Fruit fly (Drosophila melanogaster) whole organism, embryonic: ENCODE results near the gene rhea.

Source experiments
- Bgb ChIP-seq: fragments of 200-800 bp; sonication (Bioruptor generic); IDR thresholded peaks from 2 replicates; pipeline ENCODE4 v1.3.6; 2022; ENCODE audit warnings: missing biosample characterization, missing genetic modification characterization; ENCODE audit not compliant: partially characterized antibody
- CG11398 ChIP-seq: fragments of 200-800 bp; sonication (Bioruptor generic); optimal IDR thresholded peaks from 2 replicates; lab custom pipeline; 2016; ENCODE audit warnings: missing biosample characterization, missing genetic modification characterization
- CG12071 ChIP-seq: fragments of 200-800 bp; sonication (Bioruptor generic); optimal IDR thresholded peaks from 3 replicates; lab custom pipeline; 2018; ENCODE audit warnings: missing biosample characterization, mild to moderate bottlenecking, missing genetic modification characterization
- CG13287 ChIP-seq: fragments of 200-800 bp; sonication (Bioruptor generic); IDR thresholded peaks from 2 replicates; pipeline ENCODE4 v1.3.6; 2022; ENCODE audit warnings: missing biosample characterization, missing genetic modification characterization; ENCODE audit not compliant: partially characterized antibody
- CG16779 ChIP-seq: fragments of 200-800 bp; sonication (Bioruptor generic); IDR thresholded peaks from 2 replicates; pipeline ENCODE4 v1.3.6; 2022; ENCODE audit warnings: missing biosample characterization, missing genetic modification characterization
- CG17186 ChIP-seq: fragments of 200-800 bp; sonication (Bioruptor generic); optimal IDR thresholded peaks from 3 replicates; lab custom pipeline; 2017; ENCODE audit warnings: missing biosample characterization, missing genetic modification reagents, missing genetic modification characterization
- CG18764 ChIP-seq: fragments of 200-800 bp; sonication (Bioruptor generic); optimal IDR thresholded peaks from 3 replicates; lab custom pipeline; 2016; ENCODE audit warnings: missing biosample characterization, missing genetic modification characterization
- CG2129 ChIP-seq: fragments of 200-800 bp; sonication (Bioruptor generic); IDR thresholded peaks from 2 replicates; pipeline ENCODE4 v1.3.6; 2022; ENCODE audit warnings: missing biosample characterization, missing genetic modification characterization; ENCODE audit not compliant: partially characterized antibody
- CG2678 ChIP-seq: fragments of 200-800 bp; sonication (Bioruptor generic); optimal IDR thresholded peaks from 3 replicates; lab custom pipeline; 2019; ENCODE audit warnings: missing biosample characterization, mild to moderate bottlenecking, missing genetic modification characterization, moderate library complexity
- CG31441 ChIP-seq: fragments of 200-800 bp; sonication (Bioruptor generic); IDR thresholded peaks from 2 replicates; pipeline ENCODE4 v1.3.6; 2022; ENCODE audit warnings: missing biosample characterization, missing genetic modification characterization
- CG32532 ChIP-seq: fragments of 200-800 bp; sonication (Bioruptor generic); IDR thresholded peaks from 2 replicates; pipeline ENCODE4 v1.3.6; 2022; ENCODE audit warnings: missing biosample characterization, missing genetic modification characterization
- CG34376 ChIP-seq: fragments of 200-800 bp; sonication (Bioruptor generic); optimal IDR thresholded peaks from 2 replicates; lab custom pipeline; 2018; ENCODE audit warnings: missing biosample characterization, mild to moderate bottlenecking, missing genetic modification characterization
- CG42726 ChIP-seq: fragments of 200-800 bp; sonication (Bioruptor generic); IDR thresholded peaks from 2 replicates; pipeline ENCODE4 v1.3.6; 2022; ENCODE audit warnings: missing biosample characterization, missing genetic modification characterization; ENCODE audit not compliant: partially characterized antibody
- CG4820 ChIP-seq: fragments of 200-800 bp; sonication (Bioruptor generic); optimal IDR thresholded peaks from 3 replicates; lab custom pipeline; 2016; ENCODE audit warnings: missing biosample characterization, missing genetic modification characterization
- CG6791 ChIP-seq: fragments of 200-800 bp; sonication (Bioruptor generic); IDR thresholded peaks from 3 replicates; pipeline ENCODE4 v1.3.6; 2022; ENCODE audit warnings: missing biosample characterization, missing genetic modification characterization; ENCODE audit not compliant: partially characterized antibody
- CG6854 ChIP-seq: fragments of 200-800 bp; sonication (Bioruptor generic); optimal IDR thresholded peaks from 3 replicates; lab custom pipeline; 2017; ENCODE audit warnings: missing biosample characterization, mild to moderate bottlenecking, missing genetic modification characterization
- CG9797 ChIP-seq: fragments of 200-800 bp; sonication (Bioruptor generic); optimal IDR thresholded peaks from 3 replicates; lab custom pipeline; 2018; ENCODE audit warnings: missing biosample characterization, mild to moderate bottlenecking, missing genetic modification characterization
- CTCF ChIP-seq: fragments of 200-800 bp; sonication (Bioruptor generic); optimal IDR thresholded peaks from 2 replicates; lab custom pipeline; 2017; ENCODE audit warnings: missing biosample characterization, mild to moderate bottlenecking, missing genetic modification characterization, moderate library complexity
- Doc3 ChIP-seq: fragments of 200-800 bp; sonication (Bioruptor generic); IDR thresholded peaks from 3 replicates; pipeline ENCODE4 v1.3.6; 2022; ENCODE audit warnings: missing biosample characterization, missing genetic modification characterization; ENCODE audit not compliant: partially characterized antibody
- E2f2 ChIP-seq: fragments of 200-800 bp; sonication (Bioruptor generic); IDR thresholded peaks from 2 replicates; pipeline ENCODE4 v1.3.6; 2022; ENCODE audit warnings: missing biosample characterization, missing genetic modification characterization
- ERR ChIP-seq: fragments of 200-800 bp; sonication (Bioruptor generic); optimal IDR thresholded peaks from 2 replicates; lab custom pipeline; 2016; ENCODE audit warnings: missing biosample characterization, missing genetic modification characterization
- Ets97D ChIP-seq: fragments of 200-800 bp; sonication (Bioruptor generic); optimal IDR thresholded peaks from 3 replicates; lab custom pipeline; 2016; ENCODE audit warnings: missing biosample characterization, missing genetic modification characterization
- H2.0 ChIP-seq: fragments of 200-800 bp; sonication (Bioruptor generic); IDR thresholded peaks from 2 replicates; pipeline ENCODE4 v1.3.6; 2022; ENCODE audit warnings: missing biosample characterization, missing genetic modification characterization
- HLH4C ChIP-seq: fragments of 200-800 bp; sonication (Bioruptor generic); IDR thresholded peaks from 3 replicates; pipeline ENCODE4 v1.3.6; 2022; ENCODE audit warnings: missing biosample characterization, missing genetic modification characterization; ENCODE audit not compliant: partially characterized antibody
- Hmr ChIP-seq: fragments of 200-800 bp; sonication (Bioruptor generic); optimal IDR thresholded peaks from 3 replicates; lab custom pipeline; 2017; ENCODE audit warnings: mild to moderate bottlenecking, missing biosample characterization, missing genetic modification reagents, missing genetic modification characterization
- Myb ChIP-seq: fragments of 200-800 bp; sonication (Bioruptor generic); optimal IDR thresholded peaks from 2 replicates; lab custom pipeline; 2016; ENCODE audit warnings: missing biosample characterization, missing genetic modification characterization
- NFAT ChIP-seq: fragments of 200-800 bp; sonication (Bioruptor generic); IDR thresholded peaks from 2 replicates; pipeline ENCODE4 v1.3.6; 2022; ENCODE audit warnings: missing biosample characterization, missing genetic modification characterization
- Nf-YC ChIP-seq: fragments of 200-800 bp; optimal IDR thresholded peaks from 3 replicates; lab custom pipeline; 2019; ENCODE audit warnings: missing biosample characterization, mild to moderate bottlenecking, missing genetic modification characterization, moderate library complexity
- Sry-δ ChIP-seq: fragments of 200-800 bp; sonication (Bioruptor generic); optimal IDR thresholded peaks from 2 replicates; lab custom pipeline; 2016; ENCODE audit warnings: missing biosample characterization, missing genetic modification characterization
- YL-1 ChIP-seq: fragments of 200-800 bp; sonication (Bioruptor generic); optimal IDR thresholded peaks from 3 replicates; lab custom pipeline; 2017; ENCODE audit warnings: missing biosample characterization, mild to moderate bottlenecking, missing genetic modification characterization
- az2 ChIP-seq: fragments of 200-800 bp; sonication (Bioruptor generic); optimal IDR thresholded peaks from 3 replicates; lab custom pipeline; 2016; ENCODE audit warnings: missing biosample characterization, missing genetic modification characterization
- ems ChIP-seq: fragments of 200-800 bp; sonication (Bioruptor generic); optimal IDR thresholded peaks from 3 replicates; lab custom pipeline; 2016; ENCODE audit warnings: missing biosample characterization, missing genetic modification characterization
- fru ChIP-seq: fragments of >200 bp; optimal IDR thresholded peaks from 2 replicates; lab custom pipeline; 2017
- gt ChIP-seq: fragments of 200-800 bp; sonication (Bioruptor generic); IDR thresholded peaks from 2 replicates; pipeline ENCODE4 v1.3.6; 2022; ENCODE audit warnings: missing biosample characterization, missing genetic modification characterization
- hbn ChIP-seq: fragments of 200-800 bp; sonication (Bioruptor generic); IDR thresholded peaks from 2 replicates; pipeline ENCODE4 v1.3.6; 2022; ENCODE audit warnings: missing biosample characterization, missing genetic modification characterization; ENCODE audit not compliant: partially characterized antibody
- hkb ChIP-seq, 2 experiments: fragments of 200-800 bp in 1 of 2; fragments of >200 bp in 1 of 2; sonication (Bioruptor generic) in 1 of 2; IDR thresholded peaks in 1 of 2; optimal IDR thresholded peaks in 1 of 2; 2 replicates each; pipeline versions ENCODE4 v1.3.6 to Lab custom; 2017 to 2022; ENCODE audit warnings: missing biosample characterization in 1 of 2, missing genetic modification characterization in 1 of 2
- inv ChIP-seq: fragments of 200-800 bp; sonication (Bioruptor generic); IDR thresholded peaks from 2 replicates; pipeline ENCODE4 v1.3.6; 2022; ENCODE audit warnings: missing biosample characterization, missing genetic modification characterization; ENCODE audit not compliant: partially characterized antibody
- knrl ChIP-seq: fragments of 200-800 bp; sonication (Bioruptor generic); IDR thresholded peaks from 3 replicates; pipeline ENCODE4 v1.3.6; 2022; ENCODE audit warnings: missing biosample characterization, missing genetic modification characterization; ENCODE audit not compliant: partially characterized antibody
- lbe ChIP-seq: fragments of 200-800 bp; sonication (Bioruptor generic); optimal IDR thresholded peaks from 2 replicates; lab custom pipeline; 2016; ENCODE audit warnings: missing biosample characterization, mild to moderate bottlenecking, missing genetic modification characterization
- phol ChIP-seq: fragments of 200-800 bp; sonication (Bioruptor generic); optimal IDR thresholded peaks from 3 replicates; lab custom pipeline; 2018; ENCODE audit warnings: missing biosample characterization, mild to moderate bottlenecking, missing genetic modification characterization, moderate library complexity
- prd ChIP-seq, 3 experiments: fragments of >200 bp in 2 of 3; fragments of 200-800 bp in 1 of 3; sonication (Bioruptor generic) in 1 of 3; optimal IDR thresholded peaks in 2 of 3; IDR thresholded peaks in 1 of 3; 2 replicates in 2 of 3; 3 replicates in 1 of 3; pipeline versions ENCODE4 v1.3.6 to Lab custom; 2017 to 2022; ENCODE audit warnings: missing biosample characterization in 1 of 3, missing genetic modification characterization in 1 of 3
- ranshi ChIP-seq: fragments of 200-800 bp; sonication (Bioruptor generic); IDR thresholded peaks from 2 replicates; pipeline ENCODE4 v1.3.6; 2022; ENCODE audit warnings: missing biosample characterization, missing genetic modification characterization
- sens-2 ChIP-seq: fragments of 200-800 bp; sonication (Bioruptor generic); IDR thresholded peaks from 2 replicates; pipeline ENCODE4 v1.3.6; 2022; ENCODE audit warnings: missing biosample characterization, missing genetic modification characterization
- sqz ChIP-seq: fragments of 200-800 bp; sonication (Bioruptor generic); optimal IDR thresholded peaks from 3 replicates; lab custom pipeline; 2018; ENCODE audit warnings: missing biosample characterization, mild to moderate bottlenecking, missing genetic modification characterization
- ssp ChIP-seq: fragments of 200-800 bp; sonication (Bioruptor generic); IDR thresholded peaks from 2 replicates; pipeline ENCODE4 v1.3.6; 2022; ENCODE audit warnings: missing biosample characterization, missing genetic modification characterization
- tio ChIP-seq: fragments of 200-800 bp; sonication (Bioruptor generic); optimal IDR thresholded peaks from 2 replicates; lab custom pipeline; 2017; ENCODE audit warnings: missing biosample characterization, missing genetic modification characterization, inconsistent platforms
- tx ChIP-seq: fragments of 200-800 bp; sonication (Bioruptor generic); optimal IDR thresholded peaks from 2 replicates; lab custom pipeline; 2016; ENCODE audit warnings: missing biosample characterization, missing genetic modification characterization
- vnd ChIP-seq: fragments of 200-800 bp; sonication (Bioruptor generic); IDR thresholded peaks from 3 replicates; pipeline ENCODE4 v1.3.6; 2022; ENCODE audit warnings: missing biosample characterization, missing genetic modification characterization; ENCODE audit not compliant: partially characterized antibody
- vvl ChIP-seq: fragments of 200-800 bp; sonication (Bioruptor generic); IDR thresholded peaks from 2 replicates; pipeline ENCODE4 v1.3.6; 2022; ENCODE audit warnings: missing biosample characterization, missing genetic modification characterization

rhea gene

dm6 chr3L:8544710-8545109 is at the start of gene rhea (continued):
- TF ChIP-seq hkb (optimal IDR thresholded peaks at IDR 0.05; lab: Kevin White, UChicago) (no peak), hkb (GFP tag; IDR thresholded peaks at IDR 0.05; lab: Robert Waterston, UW) (0 out of 2 replicates have a peak, but pooled peaks have one; percentile 15), CG6791 (GFP tag; lab: Robert Waterston, UW) (peak; percentile 71; the same call in 2 of the 3 replicates), CG4820 (GFP tag; lab: Kevin White, UChicago) (peak; percentile 19), fru (no peak), CG11398 (GFP tag; lab: Kevin White, UChicago) (no peak), CG13287 (peak; percentile 92), Ets97D (GFP tag; lab: Kevin White, UChicago) (peak; percentile 25), H2.0 (GFP tag; lab: Robert Waterston, UW) (no peak), CG18764 (GFP tag; lab: Kevin White, UChicago) (peak; percentile 6), Myb (GFP tag; lab: Kevin White, UChicago) (no peak), E2f2 (GFP tag; lab: Robert Waterston, UW) (peak; percentile 93), vvl (peak; percentile 43; the same call in 1 of the 2 replicates), vnd (GFP tag; lab: Robert Waterston, UW) (peak; percentile 59; the same call in 2 of the 3 replicates), CTCF (peak; percentile 28), az2 (peak; percentile 18), CG12071 (GFP tag; lab: Kevin White, UChicago) (no peak), CG2678 (tag; lab: Kevin White, UChicago) (peak; percentile 8), gt (no peak), CG6854 (GFP tag; lab: Kevin White, UChicago) (no peak), tio (no peak), knrl (GFP tag; lab: Robert Waterston, UW) (peak; percentile 84), sens-2 (no peak), prd (optimal IDR thresholded peaks at IDR 0.05; lab: Kevin White, UChicago) (no peak), prd (GFP tag; IDR thresholded peaks at IDR 0.05; lab: Robert Waterston, UW) (0 out of 3 replicates have a peak, but pooled peaks have one; percentile 8), inv (GFP tag; lab: Robert Waterston, UW) (peak; percentile 74), YL-1 (GFP tag; lab: Kevin White, UChicago) (peak; percentile 31), CG16779 (GFP tag; lab: Robert Waterston, UW) (no peak), CG9797 (GFP tag; lab: Kevin White, UChicago) (peak; percentile 82), CG34376 (GFP tag; lab: Kevin White, UChicago) (no peak), hbn (GFP tag; lab: Robert Waterston, UW) (peak; percentile 66), phol (tag; lab: Kevin White, UChicago) (peak; percentile 57), HLH4C (peak; percentile 78), CG2129 (peak; percentile 61), Nf-YC (tag; lab: Kevin White, UChicago) (peak; percentile 53), ems (peak; percentile 12), tx (GFP tag; lab: Kevin White, UChicago) (peak; percentile 7), sqz (GFP tag; lab: Kevin White, UChicago) (no peak), CG32532 (GFP tag; lab: Robert Waterston, UW) (0 out of 2 replicates have a peak, but pooled peaks have one; percentile 34), CG42726 (GFP tag; lab: Robert Waterston, UW) (peak; percentile 57), NFAT (GFP tag; lab: Robert Waterston, UW) (peak; percentile 61; the same call in 1 of the 2 replicates), CG31441 (GFP tag; lab: Robert Waterston, UW) (peak; percentile 29; the same call in 1 of the 2 replicates), lbe (GFP tag; lab: Kevin White, UChicago) (peak; percentile 53), ssp (GFP tag; lab: Robert Waterston, UW) (no peak), Hmr (GFP tag; lab: Kevin White, UChicago) (no peak), Doc3 (GFP tag; lab: Robert Waterston, UW) (peak; percentile 81), CG17186 (peak; percentile 56), Sry-δ (peak; percentile 52), Bgb (GFP tag; lab: Robert Waterston, UW) (peak; percentile 83), ranshi (peak; percentile 82), ERR (GFP tag; lab: Kevin White, UChicago) (no peak)
